Worm (Caenorhabditis elegans): Measurements from ENCODE around the gene Y48E1C.2.

Y48E1C.2 gene

ce11 chrII:13465381-13465838 lies 41.1 kb downstream of the Y48E1C.2 start (continued):
- TF ChIP-seq ZK337.2 (GFP tag; IDR thresholded peaks at IDR 0.05) (no peak), set-16 (GFP tag; IDR thresholded peaks at IDR 0.05) (no peak), unc-62 (GFP tag; optimal IDR thresholded peaks at IDR 0.05 in 1 of 2) (peak in 1 of 2 experiments; percentile 71), unc-62 (tag; optimal IDR thresholded peaks at IDR 0.05) (no peak), nhr-102 (tag; optimal IDR thresholded peaks at IDR 0.05) (peak; percentile 69), mxl-3 (GFP tag; optimal IDR thresholded peaks at IDR 0.05) (peak; percentile 27), nhr-48 (tag; optimal IDR thresholded peaks at IDR 0.05) (peak; percentile 64), mes-2 (tag; optimal IDR thresholded peaks at IDR 0.05; ENCODE audit: poor library complexity, severe bottlenecking) (no peak), zfp-3 (GFP tag; conservative IDR thresholded peaks at IDR 0.05) (no peak)

- TF ChIP-seq lir-3 (tag; optimal IDR thresholded peaks at IDR 0.05) (no peak), zip-11 (GFP tag; IDR thresholded peaks at IDR 0.05) (no peak), unc-62 (GFP tag; optimal IDR thresholded peaks at IDR 0.05 in 1 of 2) (peak in 1 of 2 experiments; percentile 86), unc-62 (tag; optimal IDR thresholded peaks at IDR 0.05) (no peak), hif-1 (tag; optimal IDR thresholded peaks at IDR 0.05) (peak in 1 of 2 experiments; percentile 81), dve-1 (tag; optimal IDR thresholded peaks at IDR 0.05; ENCODE audit: insufficient read depth) (peak; percentile 80), nhr-77 (tag; optimal IDR thresholded peaks at IDR 0.05) (peak; percentile 6), ceh-32 (tag; optimal IDR thresholded peaks at IDR 0.05; ENCODE audit: poor library complexity) (no peak), nhr-28 (tag; optimal IDR thresholded peaks at IDR 0.05) (peak; percentile 56), fkh-10 (GFP tag; optimal IDR thresholded peaks at IDR 0.05) (no peak), php-3 (GFP tag; IDR thresholded peaks at IDR 0.05) (peak; percentile 80; the same call in 1 of the 2 replicates), mxl-3 (GFP tag; optimal IDR thresholded peaks at IDR 0.05) (peak; percentile 72), nhr-11 (tag; optimal IDR thresholded peaks at IDR 0.05) (peak; percentile 43), nhr-48 (tag; optimal IDR thresholded peaks at IDR 0.05) (peak; percentile 78), aha-1 (tag) (no peak), pqm-1 (tag; optimal IDR thresholded peaks at IDR 0.05) (peak; percentile 79), daf-16 (GFP tag; optimal IDR thresholded peaks at IDR 0.05) (no peak), daf-16 (tag; optimal IDR thresholded peaks at IDR 0.05) (peak; percentile 98), hlh-30 (tag; optimal IDR thresholded peaks at IDR 0.05; ENCODE audit: insufficient read depth) (peak; percentile 15), lsy-2 (tag; optimal IDR thresholded peaks at IDR 0.05) (peak in 1 of 2 experiments; percentile 43), dmd-6 (GFP tag; IDR thresholded peaks at IDR 0.05) (peak; percentile 94), nhr-102 (tag; optimal IDR thresholded peaks at IDR 0.05) (peak; percentile 8), ztf-7 (tag; optimal IDR thresholded peaks at IDR 0.05) (peak; percentile 66), mep-1 (tag; optimal IDR thresholded peaks at IDR 0.05) (peak; percentile 10), hlh-11 (tag; optimal IDR thresholded peaks at IDR 0.05) (peak; percentile 86)
Measured at ce11 chrII:13467838-13468389, 43.6 kb downstream of the Y48E1C.2 start.

DNA sequence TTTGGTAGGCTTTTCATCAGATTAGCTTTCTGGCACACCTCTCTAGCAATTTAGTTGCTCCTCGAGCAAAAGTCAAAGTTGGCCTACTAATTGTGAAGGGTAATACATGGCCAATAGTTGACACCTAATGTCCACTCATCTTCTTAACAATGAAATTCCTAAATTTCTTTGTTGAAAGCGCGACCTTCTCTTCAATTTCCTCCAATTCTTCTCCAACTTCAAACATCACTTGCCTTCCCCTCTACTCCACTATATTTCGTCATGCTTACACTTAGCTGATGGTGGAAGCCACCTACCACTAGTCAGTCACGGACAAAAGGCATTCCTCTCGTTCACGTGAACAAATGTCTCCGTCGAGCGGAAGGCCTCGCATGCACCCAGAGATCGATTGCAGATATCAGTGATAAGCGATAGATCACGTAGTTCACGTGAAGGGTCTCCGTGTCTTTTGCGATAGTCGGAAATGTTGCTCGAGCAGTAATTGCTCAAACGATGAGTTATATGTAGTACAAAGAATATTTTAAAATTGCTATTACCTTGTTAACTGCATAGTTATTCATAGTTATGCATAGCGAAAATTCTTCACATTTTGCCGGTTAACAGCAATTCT lies 44.8 kb downstream of the Y48E1C.2 start, which contains the start of gene E01G4.3:
Gene E01G4.3 (minus strand): TSS at position 560 of the 610 bp plus-strand sequence.
- TF ChIP-seq zip-2 (tag; optimal IDR thresholded peaks at IDR 0.05) (no peak), nhr-42 (GFP tag; IDR thresholded peaks at IDR 0.05) (peak; percentile 11; the same call in 1 of the 2 replicates), unc-39 (tag; optimal IDR thresholded peaks at IDR 0.05) (no peak), ces-1 (GFP tag; optimal IDR thresholded peaks at IDR 0.05) (no peak), R02D3.7 (tag; optimal IDR thresholded peaks at IDR 0.05) (no peak), nhr-76 (tag; optimal IDR thresholded peaks at IDR 0.05) (no peak), Y105C5A.15 (GFP tag; IDR thresholded peaks at IDR 0.05) (no peak), ceh-82 (tag; optimal IDR thresholded peaks at IDR 0.05) (no peak), ceh-44 (GFP tag; IDR thresholded peaks at IDR 0.05) (no peak), dve-1 (tag; optimal IDR thresholded peaks at IDR 0.05; ENCODE audit: insufficient read depth) (peak; percentile 89), daf-19 (GFP tag; conservative IDR thresholded peaks at IDR 0.05) (no peak), fos-1 (tag; optimal IDR thresholded peaks at IDR 0.05) (no peak), nhr-77 (tag; optimal IDR thresholded peaks at IDR 0.05) (peak; percentile 79), jun-1 (tag; optimal IDR thresholded peaks at IDR 0.05) (no peak), dmd-8 (GFP tag; IDR thresholded peaks at IDR 0.05) (no peak), daf-8 (GFP tag; IDR thresholded peaks at IDR 0.05) (no peak), ZK337.2 (GFP tag; IDR thresholded peaks at IDR 0.05) (no peak), snpc-4 (tag; optimal IDR thresholded peaks at IDR 0.05) (no peak), nhr-48 (tag; optimal IDR thresholded peaks at IDR 0.05) (peak; percentile 97), snpc-1.2 (GFP tag; IDR thresholded peaks at IDR 0.05) (no peak), gei-8 (GFP tag; optimal IDR thresholded peaks at IDR 0.05) (peak; percentile 52), tag-97 (GFP tag; IDR thresholded peaks at IDR 0.05) (no peak), unc-62 (GFP tag; optimal IDR thresholded peaks at IDR 0.05 in 1 of 2) (peak in 1 of 2 experiments; percentile 97), unc-62 (tag; optimal IDR thresholded peaks at IDR 0.05) (no peak)
